Worm (Caenorhabditis elegans) whole organism, late embryonic: ENCODE data around the gene ZK1248.15.

Source experiments
- K02D7.2 ChIP-seq: sonication (generic microtip); optimal IDR thresholded peaks from 2 replicates; lab custom pipeline; 2017; ENCODE audit warnings: mild to moderate bottlenecking, missing genetic modification characterization, missing compliant biosample characterization
- fkh-10 ChIP-seq: fragments of 150-350 bp; optimal IDR thresholded peaks from 2 replicates; lab custom pipeline; 2014; ENCODE audit warnings: missing biosample characterization, missing genetic modification reagents, missing genetic modification characterization

DNA sequence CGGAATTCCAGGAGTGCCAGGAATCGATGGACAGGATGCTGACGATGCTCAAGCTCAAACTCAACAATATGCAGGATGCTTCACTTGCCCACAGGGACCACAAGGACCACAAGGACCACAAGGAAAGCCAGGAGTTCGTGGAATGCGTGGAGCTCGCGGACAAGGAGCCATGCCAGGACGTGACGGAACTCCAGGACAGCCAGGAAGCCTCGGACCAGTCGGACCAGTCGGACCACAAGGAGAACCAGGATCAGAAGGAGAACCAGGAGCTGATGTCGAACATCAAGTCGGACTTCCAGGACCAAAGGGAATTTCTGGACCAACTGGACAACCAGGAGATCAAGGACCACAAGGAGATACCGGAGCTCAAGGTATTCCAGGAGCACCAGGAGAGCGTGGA is 7.0 kb downstream of the ZK1248.15 start:
- TF ChIP-seq fkh-10 (GFP tag; lab: Kevin White, UChicago) (no peak), K02D7.2 (tag; lab: Kevin White, UChicago) (no peak)
